Worm (Caenorhabditis elegans) whole organism, young adult: ENCODE data around the gene nhr-183.

ENCODE experiments used
- B0336.3 ChIP-seq: fragments of 200-800 bp; sonication (Bioruptor generic); IDR thresholded peaks from 2 replicates; pipeline ENCODE4 v1.3.6; 2022; ENCODE audit warnings: missing genetic modification characterization, missing compliant biosample characterization
- egl-18 ChIP-seq: fragments of 200-800 bp; sonication (Bioruptor generic); IDR thresholded peaks from 2 replicates; pipeline ENCODE4 v1.3.6; 2022; ENCODE audit warnings: missing genetic modification reagents, missing genetic modification characterization, missing compliant biosample characterization
- lin-35 ChIP-seq, 3 experiments: fragments of 150-350 bp in 2 of 3; sonication (generic microtip) in 1 of 3; optimal IDR thresholded peaks; 2 replicates each; lab custom pipeline; 2014 to 2018; ENCODE audit warnings: missing biosample characterization in 3 of 3, missing genetic modification characterization in 3 of 3, missing genetic modification reagents in 3 of 3
- madf-8 ChIP-seq: fragments of 200-800 bp; sonication (Bioruptor generic); conservative IDR thresholded peaks from 2 replicates; pipeline ENCODE4 v1.3.6; 2022; ENCODE audit warnings: missing genetic modification reagents, missing genetic modification characterization, missing compliant biosample characterization

DNA sequence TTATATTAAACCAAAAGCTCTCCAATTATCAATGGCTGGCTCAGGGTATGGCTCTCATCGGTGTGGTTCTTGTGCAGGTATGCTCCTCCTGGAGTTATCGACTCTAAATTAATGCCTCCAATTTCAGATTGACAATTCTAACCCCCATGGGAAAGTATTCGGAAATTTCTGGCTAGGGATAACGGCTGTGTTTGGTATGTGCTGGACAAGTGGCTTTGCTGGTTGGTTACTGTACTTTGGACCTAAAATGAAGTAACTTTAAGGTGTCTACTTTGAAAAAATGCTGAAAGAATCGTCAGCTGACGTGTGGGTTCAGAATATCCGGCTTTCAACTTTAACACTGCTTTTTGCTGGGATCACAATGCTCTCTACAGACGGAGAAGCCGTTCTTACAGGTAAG lies 47.5 kb downstream of the nhr-183 start:
- TF ChIP-seq egl-18: no peak
- no peak for TF ChIP-seq lin-35 (GFP tag; optimal IDR thresholded peaks at IDR 0.05; lab: Kevin White, UChicago)
- TF ChIP-seq madf-8 (GFP tag; lab: Robert Waterston, UW): no peak
- no peak for TF ChIP-seq B0336.3 (GFP tag; lab: Robert Waterston, UW)
